Fruit fly (Drosophila melanogaster) whole organism, embryonic: ENCODE measurements around the gene CG14982.

Experiments
- Asciz ChIP-seq: fragments of 200-800 bp; sonication (Bioruptor generic); optimal IDR thresholded peaks from 2 replicates; lab custom pipeline; 2017; ENCODE audit warnings: missing biosample characterization, mild to moderate bottlenecking, missing genetic modification characterization, missing genetic modification reagents
- B-H2 ChIP-seq: fragments of 200-800 bp; sonication (Bioruptor generic); optimal IDR thresholded peaks from 2 replicates; lab custom pipeline; 2018; ENCODE audit warnings: missing biosample characterization, mild to moderate bottlenecking, missing genetic modification characterization
- Bgb ChIP-seq: fragments of 200-800 bp; sonication (Bioruptor generic); IDR thresholded peaks from 2 replicates; pipeline ENCODE4 v1.3.6; 2022; ENCODE audit warnings: missing biosample characterization, missing genetic modification characterization; ENCODE audit not compliant: partially characterized antibody
- BtbVII ChIP-seq: fragments of 200-800 bp; sonication (Bioruptor generic); optimal IDR thresholded peaks from 3 replicates; lab custom pipeline; 2017; ENCODE audit warnings: missing biosample characterization, mild to moderate bottlenecking, missing genetic modification characterization
- CG10565 ChIP-seq: fragments of 200-800 bp; sonication (Bioruptor generic); optimal IDR thresholded peaks from 3 replicates; lab custom pipeline; 2016; ENCODE audit warnings: missing biosample characterization, mild to moderate bottlenecking, missing genetic modification characterization
- CG13296 ChIP-seq: fragments of 200-800 bp; sonication (Bioruptor generic); optimal IDR thresholded peaks from 3 replicates; lab custom pipeline; 2018; ENCODE audit warnings: missing biosample characterization, mild to moderate bottlenecking, missing genetic modification characterization
- CG15601 ChIP-seq: fragments of 200-800 bp; sonication (Bioruptor generic); optimal IDR thresholded peaks from 3 replicates; lab custom pipeline; 2019; ENCODE audit warnings: missing biosample characterization, mild to moderate bottlenecking, missing genetic modification characterization, moderate library complexity
- CG17568 ChIP-seq: fragments of 200-800 bp; sonication (Bioruptor generic); optimal IDR thresholded peaks from 2 replicates; lab custom pipeline; 2018; ENCODE audit warnings: missing biosample characterization, mild to moderate bottlenecking, missing genetic modification characterization, moderate library complexity
- CG17912 ChIP-seq: fragments of 200-800 bp; sonication (Bioruptor generic); optimal IDR thresholded peaks from 2 replicates; lab custom pipeline; 2018; ENCODE audit warnings: missing biosample characterization, mild to moderate bottlenecking, missing genetic modification characterization
- CG34224 ChIP-seq: fragments of 200-800 bp; sonication (Bioruptor generic); IDR thresholded peaks from 3 replicates; pipeline ENCODE4 v1.3.6; 2022; ENCODE audit warnings: missing biosample characterization, missing genetic modification characterization; ENCODE audit not compliant: partially characterized antibody
- CG34376 ChIP-seq: fragments of 200-800 bp; sonication (Bioruptor generic); optimal IDR thresholded peaks from 2 replicates; lab custom pipeline; 2018; ENCODE audit warnings: missing biosample characterization, mild to moderate bottlenecking, missing genetic modification characterization
- CG34422 ChIP-seq: fragments of 200-800 bp; sonication (Bioruptor generic); IDR thresholded peaks from 3 replicates; pipeline ENCODE4 v1.3.6; 2022; ENCODE audit warnings: missing biosample characterization, missing genetic modification characterization
- CG3838 ChIP-seq: fragments of 200-800 bp; sonication (Bioruptor generic); optimal IDR thresholded peaks from 3 replicates; lab custom pipeline; 2016; ENCODE audit warnings: missing biosample characterization, missing genetic modification characterization
- CG43689 ChIP-seq: fragments of 200-800 bp; sonication (Bioruptor generic); IDR thresholded peaks from 2 replicates; pipeline ENCODE4 v1.3.6; 2022; ENCODE audit warnings: missing biosample characterization, missing genetic modification characterization
- CG4617 ChIP-seq: fragments of 200-800 bp; sonication (Bioruptor generic); optimal IDR thresholded peaks from 3 replicates; lab custom pipeline; 2016; ENCODE audit warnings: missing biosample characterization, missing genetic modification characterization, borderline replicate concordance
- CG7372 ChIP-seq: fragments of 200-800 bp; sonication (Bioruptor generic); IDR thresholded peaks from 2 replicates; pipeline ENCODE4 v1.3.6; 2022; ENCODE audit warnings: missing biosample characterization, missing genetic modification characterization
- CG7987 ChIP-seq: fragments of 200-800 bp; sonication (Bioruptor generic); optimal IDR thresholded peaks from 2 replicates; lab custom pipeline; 2018; ENCODE audit warnings: missing biosample characterization, mild to moderate bottlenecking, missing genetic modification characterization, moderate library complexity
- CHES-1-like ChIP-seq: fragments of 200-800 bp; sonication (Bioruptor generic); optimal IDR thresholded peaks from 2 replicates; lab custom pipeline; 2016; ENCODE audit warnings: missing biosample characterization, missing genetic modification characterization
- D19A ChIP-seq: fragments of 200-800 bp; optimal IDR thresholded peaks from 3 replicates; lab custom pipeline; 2019; ENCODE audit warnings: missing biosample characterization, mild to moderate bottlenecking, missing genetic modification characterization, moderate library complexity
- Dek ChIP-seq: fragments of 200-800 bp; sonication (Bioruptor generic); optimal IDR thresholded peaks from 3 replicates; lab custom pipeline; 2019; ENCODE audit warnings: missing biosample characterization, mild to moderate bottlenecking, missing genetic modification characterization, moderate library complexity
- Dp ChIP-seq: fragments of 200-800 bp; sonication (Bioruptor generic); optimal IDR thresholded peaks from 2 replicates; lab custom pipeline; 2018; ENCODE audit warnings: missing biosample characterization, mild to moderate bottlenecking, missing genetic modification characterization, moderate library complexity
- H15 ChIP-seq: fragments of 200-800 bp; sonication (Bioruptor generic); IDR thresholded peaks from 3 replicates; pipeline ENCODE4 v1.3.6; 2022; ENCODE audit warnings: missing biosample characterization, missing genetic modification characterization
- HHEX ChIP-seq: fragments of 200-800 bp; sonication (Bioruptor generic); optimal IDR thresholded peaks from 3 replicates; lab custom pipeline; 2017; ENCODE audit warnings: missing biosample characterization, mild to moderate bottlenecking, missing genetic modification characterization, missing genetic modification reagents
- Hey ChIP-seq: fragments of 200-800 bp; sonication (Bioruptor generic); optimal IDR thresholded peaks from 3 replicates; lab custom pipeline; 2018; ENCODE audit warnings: missing biosample characterization, mild to moderate bottlenecking, missing genetic modification characterization
- Jarid2 ChIP-seq: fragments of 200-800 bp; sonication (Bioruptor generic); optimal IDR thresholded peaks from 3 replicates; lab custom pipeline; 2017; ENCODE audit warnings: mild to moderate bottlenecking, missing biosample characterization, missing genetic modification reagents, missing genetic modification characterization
- MBD-R2 ChIP-seq: fragments of 200-800 bp; sonication (Bioruptor generic); IDR thresholded peaks from 2 replicates; pipeline ENCODE4 v1.3.6; 2022; ENCODE audit warnings: missing biosample characterization, missing genetic modification characterization
- Max ChIP-seq: fragments of 200-800 bp; sonication (Bioruptor generic); optimal IDR thresholded peaks from 2 replicates; lab custom pipeline; 2016; ENCODE audit warnings: missing biosample characterization, mild to moderate bottlenecking, missing genetic modification characterization
- Med ChIP-seq: fragments of 200-800 bp; sonication (Bioruptor generic); peaks from one replicate; lab custom pipeline; 2016; ENCODE audit warnings: missing biosample characterization, missing genetic modification characterization, mild to moderate bottlenecking, inconsistent platforms, moderate library complexity
- Rfx ChIP-seq: fragments of 200-800 bp; sonication (Bioruptor generic); IDR thresholded peaks from 2 replicates; pipeline ENCODE4 v1.3.6; 2022; ENCODE audit warnings: missing biosample characterization, missing genetic modification characterization
- abd-A ChIP-seq: fragments of 200-800 bp; sonication (Bioruptor generic); optimal IDR thresholded peaks from 3 replicates; lab custom pipeline; 2019; ENCODE audit warnings: missing biosample characterization, mild to moderate bottlenecking, missing genetic modification characterization, moderate library complexity
- az2 ChIP-seq: fragments of 200-800 bp; sonication (Bioruptor generic); optimal IDR thresholded peaks from 3 replicates; lab custom pipeline; 2016; ENCODE audit warnings: missing biosample characterization, missing genetic modification characterization
- exex ChIP-seq: fragments of 200-800 bp; sonication (Bioruptor generic); optimal IDR thresholded peaks from 4 replicates; lab custom pipeline; 2018; ENCODE audit warnings: missing biosample characterization, mild to moderate bottlenecking, missing genetic modification characterization, moderate library complexity
- gfzf ChIP-seq: fragments of 200-800 bp; sonication (Bioruptor generic); optimal IDR thresholded peaks from 2 replicates; lab custom pipeline; 2016; ENCODE audit warnings: missing biosample characterization, mild to moderate bottlenecking, missing genetic modification characterization, moderate library complexity
- hbn ChIP-seq: fragments of 200-800 bp; sonication (Bioruptor generic); IDR thresholded peaks from 2 replicates; pipeline ENCODE4 v1.3.6; 2022; ENCODE audit warnings: missing biosample characterization, missing genetic modification characterization; ENCODE audit not compliant: partially characterized antibody
- ind ChIP-seq: fragments of 200-800 bp; sonication (Bioruptor generic); optimal IDR thresholded peaks from 3 replicates; lab custom pipeline; 2016; ENCODE audit warnings: missing biosample characterization, missing genetic modification characterization
- nom ChIP-seq: fragments of 200-800 bp; sonication (Bioruptor generic); optimal IDR thresholded peaks from 2 replicates; lab custom pipeline; 2017; ENCODE audit warnings: missing biosample characterization, missing genetic modification characterization, mild to moderate bottlenecking, moderate library complexity, missing genetic modification reagents
- onecut ChIP-seq: fragments of 200-800 bp; sonication (Bioruptor generic); IDR thresholded peaks from 2 replicates; pipeline ENCODE4 v1.3.6; 2022; ENCODE audit warnings: missing biosample characterization, missing genetic modification characterization
- pzg ChIP-seq: fragments of 200-800 bp; sonication (Bioruptor generic); optimal IDR thresholded peaks from 3 replicates; lab custom pipeline; 2018; ENCODE audit warnings: missing biosample characterization, mild to moderate bottlenecking, missing genetic modification characterization, moderate library complexity
- scrt ChIP-seq: fragments of 200-800 bp; sonication (Bioruptor generic); optimal IDR thresholded peaks from 2 replicates; lab custom pipeline; 2018; ENCODE audit warnings: missing biosample characterization, mild to moderate bottlenecking, missing genetic modification characterization, moderate library complexity
- slou ChIP-seq: fragments of 200-800 bp; sonication (Bioruptor generic); optimal IDR thresholded peaks from 3 replicates; lab custom pipeline; 2016; ENCODE audit warnings: missing biosample characterization, missing genetic modification characterization
- stwl ChIP-seq: fragments of 200-800 bp; sonication (Bioruptor generic); optimal IDR thresholded peaks from 3 replicates; lab custom pipeline; 2018; ENCODE audit warnings: missing biosample characterization, mild to moderate bottlenecking, missing genetic modification characterization, moderate library complexity
- twi ChIP-seq: fragments of 200-800 bp; optimal IDR thresholded peaks from 2 replicates; lab custom pipeline; 2019; ENCODE audit warnings: missing biosample characterization, mild to moderate bottlenecking, missing genetic modification characterization, moderate library complexity
- vvl ChIP-seq: fragments of 200-800 bp; sonication (Bioruptor generic); IDR thresholded peaks from 2 replicates; pipeline ENCODE4 v1.3.6; 2022; ENCODE audit warnings: missing biosample characterization, missing genetic modification characterization

Gene CG14982

dm6 chr3L:3905111-3905510 is 37.4 kb upstream of the CG14982 start, which contains the start of gene ida (continued):
- TF ChIP-seq hbn (GFP tag; lab: Robert Waterston, UW): no peak
- peak; percentile 39; the same call in 1 of the 2 replicates for TF ChIP-seq Bgb (GFP tag; lab: Robert Waterston, UW)
- no peak for TF ChIP-seq CG43689 (GFP tag; lab: Robert Waterston, UW)
- no peak for TF ChIP-seq HHEX (GFP tag; lab: Kevin White, UChicago)
- no peak for TF ChIP-seq slou
- TF ChIP-seq nom (GFP tag; lab: Kevin White, UChicago): peak; percentile 13
- TF ChIP-seq gfzf (GFP tag; lab: Kevin White, UChicago): peak; percentile 47
- peak; percentile 81; the same call in 2 of the 3 replicates for TF ChIP-seq CG34422 (GFP tag; lab: Robert Waterston, UW)
- TF ChIP-seq BtbVII: no peak
- TF ChIP-seq az2 (GFP tag; lab: Kevin White, UChicago): no peak
- TF ChIP-seq CG13296 (GFP tag; lab: Kevin White, UChicago): peak; percentile 1
- peak; percentile 24; the same call in 1 of the 2 replicates for TF ChIP-seq Rfx
- TF ChIP-seq MBD-R2 (GFP tag; lab: Robert Waterston, UW): peak; percentile 91
- TF ChIP-seq CG34224 (GFP tag; lab: Robert Waterston, UW): peak; percentile 26; the same call in 1 of the 3 replicates
- TF ChIP-seq pzg (GFP tag; lab: Kevin White, UChicago): peak; percentile 88
- no peak for TF ChIP-seq Jarid2 (GFP tag; lab: Kevin White, UChicago)
- no peak for TF ChIP-seq Asciz (GFP tag; lab: Kevin White, UChicago)
- TF ChIP-seq Hey (tag; lab: Kevin White, UChicago): peak; percentile 53
- TF ChIP-seq CHES-1-like (GFP tag; lab: Kevin White, UChicago): peak; percentile 33
- no peak for TF ChIP-seq CG7372 (GFP tag; lab: Robert Waterston, UW)
- TF ChIP-seq abd-A (tag; lab: Kevin White, UChicago): no peak
- TF ChIP-seq CG34376: peak; percentile 53
- TF ChIP-seq CG17912 (GFP tag; lab: Kevin White, UChicago): peak; percentile 1
- TF ChIP-seq twi (tag; lab: Kevin White, UChicago): no peak
- peak; percentile 36 for TF ChIP-seq stwl (tag; lab: Kevin White, UChicago)
- TF ChIP-seq CG17568 (GFP tag; lab: Kevin White, UChicago): peak; percentile 11
- no peak for TF ChIP-seq ind
- peak; percentile 84 for TF ChIP-seq Med (GFP tag; lab: Kevin White, UChicago)
- TF ChIP-seq B-H2 (GFP tag; lab: Kevin White, UChicago): peak; percentile 2
- TF ChIP-seq CG7987 (GFP tag; lab: Kevin White, UChicago): peak; percentile 6
- peak; percentile 19 for TF ChIP-seq exex
- TF ChIP-seq CG4617: peak; percentile 43
- TF ChIP-seq CG3838: no peak
- peak; percentile 18; the same call in 1 of the 2 replicates for TF ChIP-seq onecut (GFP tag; lab: Robert Waterston, UW)
- peak; percentile 99 for TF ChIP-seq Dp (GFP tag; lab: Kevin White, UChicago)
- no peak for TF ChIP-seq H15 (GFP tag; lab: Robert Waterston, UW)
- TF ChIP-seq CG10565 (GFP tag; lab: Kevin White, UChicago): no peak
- TF ChIP-seq Dek (tag; lab: Kevin White, UChicago): no peak
- no peak for TF ChIP-seq scrt
- no peak for TF ChIP-seq D19A (tag; lab: Kevin White, UChicago)
- no peak for TF ChIP-seq Max (GFP tag; lab: Kevin White, UChicago)
- peak; percentile 8 for TF ChIP-seq CG15601 (tag; lab: Kevin White, UChicago)
- peak; percentile 40; the same call in 1 of the 2 replicates for TF ChIP-seq vvl (GFP tag; lab: Robert Waterston, UW)
